Fruit fly (Drosophila melanogaster): ENCODE measurements around the gene mrn.

Gene mrn

DNA sequence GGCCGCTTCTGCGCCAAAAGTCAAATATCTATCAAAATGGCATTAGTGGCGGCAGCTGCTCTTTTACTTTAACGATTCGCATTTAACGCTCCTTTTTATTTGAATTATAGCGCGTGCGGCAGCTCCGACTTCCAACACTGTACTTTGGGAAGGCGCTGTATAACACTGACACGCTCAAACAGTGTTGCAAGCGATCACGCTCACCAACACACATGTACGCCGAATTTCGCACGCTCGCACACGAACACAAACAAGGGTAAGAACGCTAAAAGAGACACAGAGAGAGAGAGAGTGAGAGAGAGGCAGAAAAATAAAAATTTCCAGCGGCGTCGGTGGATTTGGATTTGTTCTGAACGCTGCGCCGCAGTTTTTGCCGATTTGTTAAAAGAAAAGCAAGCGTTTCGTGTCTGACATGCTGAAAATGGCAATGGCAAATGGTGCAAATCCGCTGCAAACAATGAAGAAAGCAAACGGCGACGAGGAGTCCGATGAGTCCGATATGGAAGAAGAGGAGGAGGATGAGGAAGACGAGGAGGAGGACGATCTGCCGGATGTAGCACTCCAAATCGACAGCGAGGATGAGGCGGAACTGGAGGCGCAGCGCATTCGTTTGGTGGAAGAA, 39.4 kb upstream of the mrn start, which contains the start of gene Phs (continued):
- TF ChIP-seq CG6175 (GFP tag; IDR thresholded peaks at IDR 0.05) (peak; percentile 82), Dek (tag; optimal IDR thresholded peaks at IDR 0.05) (peak; percentile 12), scrt (GFP tag; optimal IDR thresholded peaks at IDR 0.05) (peak; percentile 28), Nf-YA (GFP tag; IDR thresholded peaks at IDR 0.05) (0 out of 2 replicates have a peak, but pooled peaks have one; percentile 6), Lhr (GFP tag; optimal IDR thresholded peaks at IDR 0.05) (peak; percentile 64), Sox102F (GFP tag; optimal IDR thresholded peaks at IDR 0.05) (peak; percentile 37), tio (GFP tag; optimal IDR thresholded peaks at IDR 0.05) (peak; percentile 46), zen2 (GFP tag; IDR thresholded peaks at IDR 0.05; ENCODE audit: partially characterized antibody) (no peak), CG7372 (GFP tag; IDR thresholded peaks at IDR 0.05) (peak; percentile 82), nom (GFP tag; optimal IDR thresholded peaks at IDR 0.05) (peak; percentile 59), stc (GFP tag; IDR thresholded peaks at IDR 0.05) (peak; percentile 48; the same call in 1 of the 2 replicates), H2.0 (GFP tag; IDR thresholded peaks at IDR 0.05) (peak; percentile 79), cad (GFP tag; optimal IDR thresholded peaks at IDR 0.05) (no peak), sqz (GFP tag; optimal IDR thresholded peaks at IDR 0.05) (peak; percentile 38), onecut (GFP tag; IDR thresholded peaks at IDR 0.05) (peak; percentile 72), Pdp1 (GFP tag; optimal IDR thresholded peaks at IDR 0.05) (peak; percentile 69 to 87), Atf3 (GFP tag; optimal IDR thresholded peaks at IDR 0.05) (peak; percentile 57), eve (GFP tag; optimal IDR thresholded peaks at IDR 0.05) (no peak), Doc2 (GFP tag; IDR thresholded peaks at IDR 0.05) (no peak), cato (GFP tag; optimal IDR thresholded peaks at IDR 0.05; ENCODE audit: borderline replicate concordance) (peak; percentile 59), Rx (GFP tag; IDR thresholded peaks at IDR 0.05) (peak; percentile 84), CG11093 (GFP tag; IDR thresholded peaks at IDR 0.05) (no peak), CG13775 (GFP tag; optimal IDR thresholded peaks at IDR 0.05) (peak; percentile 9), grn (GFP tag; optimal IDR thresholded peaks at IDR 0.05) (no peak), caup (GFP tag; optimal IDR thresholded peaks at IDR 0.05; ENCODE audit: severe bottlenecking) (peak; percentile 88), CG31365 (tag; optimal IDR thresholded peaks at IDR 0.05) (peak; percentile 39), Oli (tag; optimal IDR thresholded peaks at IDR 0.05) (peak; percentile 9), CG10267 (tag; optimal IDR thresholded peaks at IDR 0.05) (peak; percentile 100), sd (tag; optimal IDR thresholded peaks at IDR 0.05) (peak; percentile 42), CG6272 (GFP tag; IDR thresholded peaks at IDR 0.05) (peak; percentile 54; the same call in 1 of the 2 replicates), ash1 (GFP tag; optimal IDR thresholded peaks at IDR 0.05) (peak; percentile 82), CG6854 (GFP tag; optimal IDR thresholded peaks at IDR 0.05) (peak; percentile 7), CG5180 (GFP tag; optimal IDR thresholded peaks at IDR 0.05) (no peak), Aef1 (GFP tag; IDR thresholded peaks at IDR 0.05) (peak; percentile 55), Xrp1 (GFP tag; IDR thresholded peaks at IDR 0.05) (peak; percentile 87), CG18764 (GFP tag; optimal IDR thresholded peaks at IDR 0.05) (peak; percentile 79), lmd (GFP tag; IDR thresholded peaks at IDR 0.05) (peak; percentile 66), CG9797 (GFP tag; optimal IDR thresholded peaks at IDR 0.05) (peak; percentile 52), luna (GFP tag; optimal IDR thresholded peaks at IDR 0.05) (peak; percentile 75), fd3F (GFP tag; optimal IDR thresholded peaks at IDR 0.05) (peak; percentile 44), dmrt11E (tag; optimal IDR thresholded peaks at IDR 0.05) (peak; percentile 45), Elba2 (GFP tag; optimal IDR thresholded peaks at IDR 0.05) (peak; percentile 63), D (optimal IDR thresholded peaks at IDR 0.05) (peak; percentile 28), D (GFP tag; optimal IDR thresholded peaks at IDR 0.05) (peak; percentile 67), CG8388 (GFP tag; optimal IDR thresholded peaks at IDR 0.05) (peak; percentile 16), fd102C (GFP tag; optimal IDR thresholded peaks at IDR 0.05) (peak; percentile 22), tup (GFP tag; optimal IDR thresholded peaks at IDR 0.05) (peak; percentile 73), ham (GFP tag; IDR thresholded peaks at IDR 0.05) (no peak), Six4 (GFP tag; optimal IDR thresholded peaks at IDR 0.05) (peak; percentile 40), Adf1 (GFP tag; IDR thresholded peaks at IDR 0.05) (peak; percentile 35; the same call in 1 of the 2 replicates)

Measured in whole organism, embryonic.